Worm (Caenorhabditis elegans): ENCODE measurements around the gene nlp-101.

DNA sequence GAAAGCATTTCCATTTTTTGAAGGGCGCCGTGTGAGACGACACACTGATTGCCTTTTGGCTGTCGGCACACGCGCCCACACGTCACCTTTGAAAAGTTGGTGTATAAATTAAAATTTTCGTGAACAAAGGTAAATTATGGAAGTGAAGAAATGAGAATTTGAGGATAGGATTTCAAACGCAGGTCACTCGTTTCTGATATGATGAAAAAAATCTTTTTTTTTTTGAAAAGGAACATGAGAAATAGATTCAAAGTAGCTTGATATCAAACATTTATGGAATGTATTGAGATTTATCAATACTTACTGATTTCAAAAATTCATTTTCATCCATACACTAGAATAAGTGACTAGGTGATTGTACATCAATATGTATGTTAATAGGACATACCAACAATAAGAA is 21.1 kb upstream of the nlp-101 start:
- TF ChIP-seq nhr-28 (tag; optimal IDR thresholded peaks at IDR 0.05) (no peak), nhr-25 (tag; optimal IDR thresholded peaks at IDR 0.05) (no peak), elt-1 (tag; optimal IDR thresholded peaks at IDR 0.05) (no peak)
